Fruit fly (Drosophila melanogaster) whole organism, pupa: ENCODE data around the gene CG13113.
A peak's percentile ranks its signal among the peaks of the same experiment; 100 is the strongest.

Experiments
- CG8301 ChIP-seq: fragments of 200-800 bp; sonication (Bioruptor generic); optimal IDR thresholded peaks from 2 replicates; lab custom pipeline; 2018; ENCODE audit warnings: missing biosample characterization, mild to moderate bottlenecking, missing genetic modification characterization
- EcR ChIP-seq: fragments of 200-800 bp; sonication (Bioruptor generic); optimal IDR thresholded peaks from 3 replicates; lab custom pipeline; 2019; ENCODE audit warnings: missing biosample characterization, missing genetic modification characterization, mild to moderate bottlenecking, moderate library complexity, missing genetic modification reagents
- rn ChIP-seq: fragments of 200-800 bp; sonication (Bioruptor generic); IDR thresholded peaks from 2 replicates; pipeline ENCODE4 v1.3.6; 2022; ENCODE audit warnings: missing biosample characterization, missing genetic modification characterization

DNA sequence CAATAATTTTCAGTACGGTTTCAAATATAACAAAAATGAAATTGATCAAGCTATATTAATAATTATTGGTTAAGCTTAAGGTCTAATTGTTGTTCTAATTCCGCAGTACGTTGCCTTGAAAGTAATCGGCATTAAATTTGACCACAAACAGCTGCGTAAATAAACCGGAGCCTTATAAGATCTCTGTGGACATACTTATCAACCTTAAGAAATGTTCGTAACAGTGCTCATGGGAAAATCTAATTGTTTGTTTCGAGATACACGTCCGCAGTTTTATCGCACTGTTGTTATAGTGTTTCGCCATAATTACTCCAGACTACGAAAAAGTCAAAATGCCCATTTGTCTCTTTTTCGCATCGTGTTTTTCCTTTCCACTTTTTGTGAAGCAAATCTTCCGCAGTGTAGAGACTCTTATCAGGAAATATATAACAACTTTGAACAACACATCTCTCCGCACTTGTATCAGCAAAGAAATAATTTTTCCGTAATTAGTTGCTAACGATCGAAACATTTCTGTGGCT is 14.1 kb upstream of the CG13113 start:
- no peak for TF ChIP-seq rn (GFP tag; lab: Robert Waterston, UW)
- TF ChIP-seq CG8301 (tag; lab: Kevin White, UChicago): peak; percentile 6
- no peak for TF ChIP-seq EcR (GFP tag; lab: Kevin White, UChicago)
